Worm (Caenorhabditis elegans): ENCODE results near the gene spp-6.

Gene spp-6

ce11 chrX:7289565-7289964 is 27.6 kb upstream of the spp-6 start:
- TF ChIP-seq egl-5 (tag; optimal IDR thresholded peaks at IDR 0.05) (peak; percentile 35), nhr-28 (tag; optimal IDR thresholded peaks at IDR 0.05) (no peak)

DNA sequence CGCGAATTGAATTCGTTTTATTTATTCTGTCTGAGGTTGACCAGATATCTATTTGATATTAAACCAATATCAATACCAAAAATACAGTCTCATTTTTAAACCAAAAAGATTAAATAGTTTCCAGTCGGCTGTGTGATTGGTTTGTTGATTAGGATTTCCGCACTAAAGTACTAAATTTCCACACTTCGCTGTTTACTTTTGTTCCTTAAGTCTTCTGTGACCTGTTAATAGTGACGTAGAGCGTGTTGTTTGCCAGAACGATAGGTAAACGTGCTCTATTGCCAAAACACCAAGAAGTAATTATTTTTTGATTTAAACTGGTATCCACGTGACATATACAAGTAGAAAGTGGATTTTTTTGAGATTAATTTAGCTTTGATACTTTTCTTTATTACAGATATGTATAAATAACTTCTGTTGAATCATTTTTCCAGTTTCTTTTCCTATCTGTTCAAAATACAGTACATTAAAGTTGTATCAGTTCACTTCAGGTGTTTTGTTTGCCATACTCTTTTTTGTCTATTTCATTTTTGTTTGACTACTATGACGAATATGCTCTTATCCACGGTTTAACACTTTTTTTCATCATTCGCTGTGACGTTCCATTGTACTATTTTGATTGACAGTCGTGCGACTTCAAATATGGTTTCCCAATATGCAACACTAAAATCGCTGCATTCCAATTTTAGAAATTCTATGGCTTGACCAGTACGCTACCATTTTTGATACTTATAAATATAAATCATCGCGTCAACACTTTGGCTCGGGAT is 26.1 kb upstream of the spp-6 start:
- TF ChIP-seq R02D3.7 (tag; optimal IDR thresholded peaks at IDR 0.05) = no peak
- TF ChIP-seq ceh-82 (tag; optimal IDR thresholded peaks at IDR 0.05) = no peak
- TF ChIP-seq nhr-67 (tag; optimal IDR thresholded peaks at IDR 0.05) = no peak
- TF ChIP-seq daf-12 (tag; optimal IDR thresholded peaks at IDR 0.05) = no peak
- no peak for TF ChIP-seq nhr-28 (tag; optimal IDR thresholded peaks at IDR 0.05)
- TF ChIP-seq jun-1 (tag; optimal IDR thresholded peaks at IDR 0.05) = no peak
- peak; percentile 23 for TF ChIP-seq elt-2 (tag; optimal IDR thresholded peaks at IDR 0.05)
- TF ChIP-seq fkh-2 (tag; optimal IDR thresholded peaks at IDR 0.05) = no peak
- peak; percentile 65 for TF ChIP-seq pha-4 (tag; optimal IDR thresholded peaks at IDR 0.05)
- no peak for TF ChIP-seq skn-1 (tag; optimal IDR thresholded peaks at IDR 0.05)
- TF ChIP-seq nhr-11 (tag; optimal IDR thresholded peaks at IDR 0.05) = no peak
- no peak for TF ChIP-seq nhr-76 (tag; optimal IDR thresholded peaks at IDR 0.05)
- no peak for TF ChIP-seq nhr-12 (tag; optimal IDR thresholded peaks at IDR 0.05)
- no peak for TF ChIP-seq ceh-16 (tag; optimal IDR thresholded peaks at IDR 0.05)
- TF ChIP-seq hmg-11 (tag; optimal IDR thresholded peaks at IDR 0.05) = no peak
- TF ChIP-seq fos-1 (tag; optimal IDR thresholded peaks at IDR 0.05) = no peak

- no peak for TF ChIP-seq skn-1 (tag; optimal IDR thresholded peaks at IDR 0.05)
- no peak for TF ChIP-seq sea-2 (GFP tag; optimal IDR thresholded peaks at IDR 0.05)
- no peak for TF ChIP-seq fkh-10 (GFP tag; optimal IDR thresholded peaks at IDR 0.05)
- no peak for TF ChIP-seq lin-39 (tag; optimal IDR thresholded peaks at IDR 0.05)
- no peak for TF ChIP-seq nhr-28 (tag; optimal IDR thresholded peaks at IDR 0.05)
- TF ChIP-seq eor-1 (tag; optimal IDR thresholded peaks at IDR 0.05) = no peak
- no peak for TF ChIP-seq nhr-76 (tag; optimal IDR thresholded peaks at IDR 0.05)
- TF ChIP-seq pha-4 (tag; optimal IDR thresholded peaks at IDR 0.05) = peak; percentile 41
- peak; percentile 80 for TF ChIP-seq pqm-1 (tag; optimal IDR thresholded peaks at IDR 0.05)
- no peak for TF ChIP-seq ceh-9 (tag; optimal IDR thresholded peaks at IDR 0.05)
- peak; percentile 71 for TF ChIP-seq elt-2 (tag; optimal IDR thresholded peaks at IDR 0.05)
- TF ChIP-seq nhr-12 (tag; optimal IDR thresholded peaks at IDR 0.05) = no peak
- TF ChIP-seq nhr-23 (tag; optimal IDR thresholded peaks at IDR 0.05) = no peak
- no peak for TF ChIP-seq lsy-12 (tag; optimal IDR thresholded peaks at IDR 0.05)
- no peak for TF ChIP-seq snpc-4 (tag; optimal IDR thresholded peaks at IDR 0.05)
- TF ChIP-seq R02D3.7 (tag; optimal IDR thresholded peaks at IDR 0.05) = no peak
- no peak for TF ChIP-seq lin-15B (tag; optimal IDR thresholded peaks at IDR 0.05)
- no peak for TF ChIP-seq nhr-43 (tag; optimal IDR thresholded peaks at IDR 0.05; ENCODE audit: poor library complexity, severe bottlenecking)
- no peak for TF ChIP-seq elt-3 (tag; optimal IDR thresholded peaks at IDR 0.05)
- TF ChIP-seq mdl-1 (tag; optimal IDR thresholded peaks at IDR 0.05) = no peak
- no peak for TF ChIP-seq nhr-237 (tag; optimal IDR thresholded peaks at IDR 0.05)
- TF ChIP-seq tbx-2 (tag; optimal IDR thresholded peaks at IDR 0.05) = no peak
- TF ChIP-seq egl-27 (tag; optimal IDR thresholded peaks at IDR 0.05) = no peak
Observed at ce11 chrX:7291810-7292209, 25.3 kb upstream of the spp-6 start, which contains the start of gene lron-7. lron-7 (plus strand) TSS chrX:7292132.

DNA sequence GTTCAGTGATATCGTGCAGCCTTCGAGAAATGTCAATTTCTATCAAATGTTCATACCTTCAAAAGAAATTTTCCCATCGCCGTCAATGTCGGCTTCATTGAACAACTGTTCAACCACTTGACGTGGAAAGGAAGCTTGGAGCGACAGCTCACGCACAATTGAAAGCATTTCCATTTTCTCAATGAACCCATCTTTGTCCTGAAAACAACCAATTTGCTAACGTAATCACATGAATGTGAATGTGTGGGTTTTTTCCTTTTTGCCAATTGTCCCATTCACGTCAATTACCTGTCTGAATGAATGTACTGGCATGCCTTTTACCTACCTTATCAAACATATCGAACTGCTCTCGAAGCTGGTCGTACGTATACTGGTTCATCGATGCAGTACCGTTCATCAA is 20.8 kb upstream of the spp-6 start:
- TF ChIP-seq hmg-11 (tag; optimal IDR thresholded peaks at IDR 0.05) (no peak), fkh-10 (GFP tag; optimal IDR thresholded peaks at IDR 0.05) (no peak), snpc-4 (tag; optimal IDR thresholded peaks at IDR 0.05) (no peak), pha-4 (tag; optimal IDR thresholded peaks at IDR 0.05) (no peak), sea-2 (GFP tag; optimal IDR thresholded peaks at IDR 0.05) (no peak), ztf-4 (tag; optimal IDR thresholded peaks at IDR 0.05) (no peak), lin-15B (tag; optimal IDR thresholded peaks at IDR 0.05) (no peak), nfya-1 (tag; optimal IDR thresholded peaks at IDR 0.05; ENCODE audit: insufficient read depth) (no peak), egl-27 (tag; optimal IDR thresholded peaks at IDR 0.05) (no peak), fos-1 (tag; optimal IDR thresholded peaks at IDR 0.05) (no peak), skn-1 (tag; optimal IDR thresholded peaks at IDR 0.05) (no peak), unc-39 (tag; optimal IDR thresholded peaks at IDR 0.05) (no peak), R02D3.7 (tag; optimal IDR thresholded peaks at IDR 0.05) (no peak), ceh-28 (tag; optimal IDR thresholded peaks at IDR 0.05) (no peak), aly-2 (tag; optimal IDR thresholded peaks at IDR 0.05) (no peak), unc-62 (GFP tag; optimal IDR thresholded peaks at IDR 0.05) (no peak), elt-1 (tag; optimal IDR thresholded peaks at IDR 0.05) (no peak), nhr-43 (tag; optimal IDR thresholded peaks at IDR 0.05; ENCODE audit: poor library complexity, severe bottlenecking) (no peak)

Measured in whole organism, L3 larva.